Fruit fly (Drosophila melanogaster) whole organism, adult: ENCODE data around the gene CG42835.
"Not testable (repeated sequence)": the region's sequence is repeated elsewhere in the genome, so short reads cannot be mapped to it uniquely, and the experiment has no call there.

ENCODE experiments used
- CG14711 ChIP-seq: fragments of 200-800 bp; sonication (Bioruptor generic); optimal IDR thresholded peaks from 2 replicates; lab custom pipeline; 2018; ENCODE audit warnings: missing biosample characterization, mild to moderate bottlenecking, missing genetic modification characterization, moderate library complexity
- CG5204 ChIP-seq: fragments of 200-800 bp; sonication (Bioruptor generic); optimal IDR thresholded peaks from 2 replicates; lab custom pipeline; 2016; ENCODE audit warnings: missing biosample characterization, missing genetic modification characterization
- Clk ChIP-seq: fragments of 200-800 bp; sonication (Bioruptor generic); optimal IDR thresholded peaks from 2 replicates; lab custom pipeline; 2017; ENCODE audit warnings: missing biosample characterization, missing genetic modification characterization
- Crg-1 ChIP-seq: fragments of 200-800 bp; sonication (Bioruptor generic); optimal IDR thresholded peaks from 2 replicates; lab custom pipeline; 2016; ENCODE audit warnings: missing biosample characterization, missing genetic modification characterization
- Hr96 ChIP-seq: fragments of 200-800 bp; sonication (Bioruptor generic); optimal IDR thresholded peaks from 2 replicates; lab custom pipeline; 2016; ENCODE audit warnings: missing biosample characterization, missing genetic modification characterization
- Mnt ChIP-seq: fragments of 200-800 bp; sonication (Bioruptor generic); optimal IDR thresholded peaks from 2 replicates; lab custom pipeline; 2016; ENCODE audit warnings: missing biosample characterization, mild to moderate bottlenecking, missing genetic modification characterization
- cic ChIP-seq: fragments of 200-800 bp; sonication (Bioruptor generic); optimal IDR thresholded peaks from 2 replicates; lab custom pipeline; 2017; ENCODE audit warnings: missing biosample characterization, mild to moderate bottlenecking, missing genetic modification characterization, moderate library complexity
- kay ChIP-seq: fragments of 200-800 bp; sonication (Bioruptor generic); peaks from one replicate; lab custom pipeline; 2016; ENCODE audit warnings: missing biosample characterization, missing genetic modification characterization, borderline replicate concordance
- ovo ChIP-seq: fragments of 200-800 bp; sonication (Bioruptor generic); optimal IDR thresholded peaks from 2 replicates; lab custom pipeline; 2016; ENCODE audit warnings: missing biosample characterization, missing genetic modification characterization
- toe ChIP-seq: fragments of 200-800 bp; sonication (Bioruptor generic); optimal IDR thresholded peaks from 2 replicates; lab custom pipeline; 2016; ENCODE audit warnings: missing biosample characterization, missing genetic modification characterization

CG42835 gene

DNA sequence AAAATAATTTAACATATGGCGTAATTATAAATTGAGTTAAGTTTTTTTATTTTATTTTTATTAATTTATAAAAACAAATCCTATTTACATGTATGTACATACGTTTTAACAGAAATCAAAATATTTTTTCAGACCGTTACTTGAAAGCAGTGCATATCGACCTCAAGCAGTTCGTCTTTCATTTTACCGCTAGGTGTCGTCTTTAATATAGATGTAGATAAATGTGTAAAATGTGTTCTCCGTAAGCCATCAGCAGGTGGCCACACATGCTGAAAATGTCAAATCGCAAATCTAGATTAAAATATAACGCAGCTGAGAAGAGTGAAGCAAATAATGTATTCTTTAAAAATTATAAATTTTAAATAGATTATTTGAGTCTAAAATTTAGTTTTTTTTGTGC lies 29.0 kb downstream of the CG42835 start:
- TF ChIP-seq kay (no peak), Mnt (GFP tag; lab: Kevin White, UChicago) (no peak), toe (GFP tag; lab: Kevin White, UChicago) (no peak), Hr96 (GFP tag; lab: Kevin White, UChicago) (no peak), Crg-1 (GFP tag; lab: Kevin White, UChicago) (no peak), cic (GFP tag; lab: Kevin White, UChicago) (no peak), CG5204 (GFP tag; lab: Kevin White, UChicago) (no peak), ovo (GFP tag; lab: Kevin White, UChicago) (no peak)

DNA sequence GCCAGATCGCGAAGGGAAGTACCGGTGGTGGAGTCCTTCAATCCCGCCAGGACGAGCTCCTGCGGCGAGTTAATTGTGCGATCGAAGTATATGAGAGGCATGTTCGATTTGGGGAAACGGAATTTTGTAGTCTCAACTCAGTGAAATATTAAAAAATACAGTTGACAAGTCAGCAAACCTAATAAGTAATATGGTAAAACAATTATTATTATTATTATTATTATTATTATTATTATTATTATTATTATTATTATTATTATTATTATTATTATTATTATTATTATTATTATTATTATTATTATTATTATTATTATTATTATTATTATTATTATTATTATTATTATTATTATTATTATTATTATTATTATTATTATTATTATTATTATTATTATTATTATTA lies 36.2 kb downstream of the CG42835 start, which contains the start of gene CG14330:
Gene CG14330, minus strand, starts transcription at position 101 of the 400 bp plus-strand sequence.
- TF ChIP-seq CG14711 (tag; lab: Kevin White, UChicago); Clk (GFP tag; lab: Kevin White, UChicago); Hr96 (GFP tag; lab: Kevin White, UChicago): not testable (repeated sequence)
